Fruit fly (Drosophila melanogaster) whole organism, embryonic: ENCODE results near the gene RPA1.
A peak's percentile ranks its signal among the peaks of the same experiment; 100 is the strongest.

Experiments used
- Adf1 ChIP-seq: fragments of 200-800 bp; sonication (Bioruptor generic); IDR thresholded peaks from 2 replicates; pipeline ENCODE4 v1.3.6; 2022; ENCODE audit warnings: missing biosample characterization, missing genetic modification characterization
- Atf-2 ChIP-seq: fragments of 200-800 bp; sonication (Bioruptor generic); optimal IDR thresholded peaks from 2 replicates; lab custom pipeline; 2016; ENCODE audit warnings: missing biosample characterization, missing genetic modification characterization
- CG10462 ChIP-seq: fragments of 200-800 bp; sonication (Bioruptor generic); optimal IDR thresholded peaks from 2 replicates; lab custom pipeline; 2016; ENCODE audit warnings: missing biosample characterization, missing genetic modification characterization
- CG11696 ChIP-seq: fragments of 200-800 bp; sonication (Bioruptor generic); IDR thresholded peaks from 2 replicates; pipeline ENCODE4 v1.3.6; 2022; ENCODE audit warnings: missing biosample characterization, missing genetic modification characterization
- CG12391 ChIP-seq: fragments of 200-800 bp; sonication (Bioruptor generic); optimal IDR thresholded peaks from 3 replicates; lab custom pipeline; 2018; ENCODE audit warnings: missing biosample characterization, mild to moderate bottlenecking, missing genetic modification characterization, moderate library complexity
- CG12744 ChIP-seq: fragments of 200-800 bp; sonication (Bioruptor generic); optimal IDR thresholded peaks from 2 replicates; lab custom pipeline; 2016; ENCODE audit warnings: missing biosample characterization, missing genetic modification characterization
- CG14860 ChIP-seq: fragments of 200-800 bp; sonication (Bioruptor generic); IDR thresholded peaks from 3 replicates; pipeline ENCODE4 v1.3.6; 2022; ENCODE audit warnings: missing biosample characterization, missing genetic modification characterization; ENCODE audit not compliant: partially characterized antibody
- CG1647 ChIP-seq: fragments of 200-800 bp; sonication (Bioruptor generic); optimal IDR thresholded peaks from 3 replicates; lab custom pipeline; 2016; ENCODE audit warnings: missing biosample characterization, missing genetic modification characterization
- CG18011 ChIP-seq: fragments of 200-800 bp; sonication (Bioruptor generic); optimal IDR thresholded peaks from 2 replicates; lab custom pipeline; 2017; ENCODE audit warnings: missing biosample characterization, missing genetic modification characterization, mild to moderate bottlenecking, moderate library complexity, missing genotype
- CG18476 ChIP-seq: fragments of 200-800 bp; sonication (Bioruptor generic); optimal IDR thresholded peaks from 2 replicates; lab custom pipeline; 2016; ENCODE audit warnings: missing biosample characterization, mild to moderate bottlenecking, missing genetic modification characterization
- CG2129 ChIP-seq: fragments of 200-800 bp; sonication (Bioruptor generic); IDR thresholded peaks from 2 replicates; pipeline ENCODE4 v1.3.6; 2022; ENCODE audit warnings: missing biosample characterization, missing genetic modification characterization; ENCODE audit not compliant: partially characterized antibody
- CG31224 ChIP-seq: fragments of 200-800 bp; sonication (Bioruptor generic); IDR thresholded peaks from 2 replicates; pipeline ENCODE4 v1.3.6; 2022; ENCODE audit warnings: missing biosample characterization, missing genetic modification characterization
- CG31365 ChIP-seq: fragments of 200-800 bp; sonication (Bioruptor generic); optimal IDR thresholded peaks from 2 replicates; lab custom pipeline; 2018; ENCODE audit warnings: missing biosample characterization, mild to moderate bottlenecking, missing genetic modification characterization
- CG4617 ChIP-seq: fragments of 200-800 bp; sonication (Bioruptor generic); optimal IDR thresholded peaks from 3 replicates; lab custom pipeline; 2016; ENCODE audit warnings: missing biosample characterization, missing genetic modification characterization, borderline replicate concordance
- CG7928 ChIP-seq: fragments of 200-800 bp; sonication (Bioruptor generic); optimal IDR thresholded peaks from 2 replicates; lab custom pipeline; 2017; ENCODE audit warnings: missing biosample characterization, mild to moderate bottlenecking, missing genetic modification characterization
- CG9932 ChIP-seq: fragments of 200-800 bp; sonication (Bioruptor generic); IDR thresholded peaks from 2 replicates; pipeline ENCODE4 v1.3.6; 2022; ENCODE audit warnings: missing biosample characterization, missing genetic modification characterization
- CHES-1-like ChIP-seq: fragments of 200-800 bp; sonication (Bioruptor generic); optimal IDR thresholded peaks from 2 replicates; lab custom pipeline; 2016; ENCODE audit warnings: missing biosample characterization, missing genetic modification characterization
- CkIIα-i1 ChIP-seq: fragments of 200-800 bp; sonication (Bioruptor generic); IDR thresholded peaks from 2 replicates; pipeline ENCODE4 v1.3.6; 2022; ENCODE audit warnings: missing biosample characterization, missing genetic modification characterization
- Dip2 ChIP-seq: fragments of 200-800 bp; sonication (Bioruptor generic); IDR thresholded peaks from 2 replicates; pipeline ENCODE4 v1.3.6; 2022; ENCODE audit warnings: missing biosample characterization, missing genetic modification characterization
- Fer1 ChIP-seq: fragments of 200-800 bp; sonication (Bioruptor generic); optimal IDR thresholded peaks from 2 replicates; lab custom pipeline; 2017; ENCODE audit warnings: missing biosample characterization, mild to moderate bottlenecking, missing genetic modification characterization
- GATAe ChIP-seq: fragments of 200-800 bp; sonication (Bioruptor generic); conservative IDR thresholded peaks from 2 replicates; pipeline ENCODE4 v1.3.6; 2022; ENCODE audit warnings: missing biosample characterization, missing genetic modification characterization
- Hr78 ChIP-seq, 2 experiments: fragments of 200-800 bp in 1 of 2; fragments of >200 bp in 1 of 2; sonication (Bioruptor generic) in 1 of 2; optimal IDR thresholded peaks; 2 replicates each; lab custom pipeline; 2017 to 2019; ENCODE audit warnings: missing biosample characterization in 2 of 2, missing genetic modification characterization in 2 of 2, mild to moderate bottlenecking in 1 of 2, moderate library complexity in 1 of 2
- Mad ChIP-seq: fragments of 200-800 bp; sonication (Bioruptor generic); optimal IDR thresholded peaks from 2 replicates; lab custom pipeline; 2016; ENCODE audit warnings: missing biosample characterization, missing genetic modification characterization
- Rfx ChIP-seq: fragments of 200-800 bp; sonication (Bioruptor generic); IDR thresholded peaks from 2 replicates; pipeline ENCODE4 v1.3.6; 2022; ENCODE audit warnings: missing biosample characterization, missing genetic modification characterization
- Rx ChIP-seq: fragments of 200-800 bp; sonication (Bioruptor generic); IDR thresholded peaks from 2 replicates; pipeline ENCODE4 v1.3.6; 2022; ENCODE audit warnings: missing biosample characterization, missing genetic modification characterization
- Sox102F ChIP-seq: fragments of 200-800 bp; sonication (Bioruptor generic); optimal IDR thresholded peaks from 2 replicates; lab custom pipeline; 2018; ENCODE audit warnings: missing biosample characterization, mild to moderate bottlenecking, missing genetic modification characterization, moderate library complexity
- Ssrp ChIP-seq: fragments of 200-800 bp; sonication (Bioruptor generic); optimal IDR thresholded peaks from 2 replicates; lab custom pipeline; 2018; ENCODE audit warnings: missing biosample characterization, mild to moderate bottlenecking, missing genetic modification characterization, moderate library complexity
- Trl ChIP-seq, 3 experiments: fragments of >200 bp in 2 of 3; fragments of 200-800 bp in 1 of 3; sonication (Bioruptor generic) in 1 of 3; optimal IDR thresholded peaks; 2 replicates in 1 of 3; 3 replicates in 2 of 3; lab custom pipeline; 2016 to 2017; ENCODE audit warnings: missing biosample characterization in 1 of 3, missing genetic modification characterization in 1 of 3
- Usf ChIP-seq: fragments of 200-800 bp; sonication (Bioruptor generic); optimal IDR thresholded peaks from 2 replicates; lab custom pipeline; 2017; ENCODE audit warnings: missing genotype, missing biosample characterization, missing genetic modification characterization
- abd-A ChIP-seq: fragments of 200-800 bp; sonication (Bioruptor generic); optimal IDR thresholded peaks from 3 replicates; lab custom pipeline; 2019; ENCODE audit warnings: missing biosample characterization, mild to moderate bottlenecking, missing genetic modification characterization, moderate library complexity
- al ChIP-seq: fragments of 200-800 bp; sonication (Bioruptor generic); IDR thresholded peaks from 2 replicates; pipeline ENCODE4 v1.3.6; 2022; ENCODE audit warnings: missing biosample characterization, missing genetic modification characterization
- caup ChIP-seq: fragments of 200-800 bp; sonication (Bioruptor generic); optimal IDR thresholded peaks from 3 replicates; lab custom pipeline; 2017; ENCODE audit warnings: missing biosample characterization, mild to moderate bottlenecking, missing genetic modification characterization, moderate library complexity; ENCODE audit not compliant: severe bottlenecking
- crol ChIP-seq: fragments of 200-800 bp; sonication (Bioruptor generic); IDR thresholded peaks from 2 replicates; pipeline ENCODE4 v1.3.6; 2022; ENCODE audit warnings: missing biosample characterization, missing genetic modification characterization
- dan ChIP-seq: fragments of 200-800 bp; sonication (Bioruptor generic); IDR thresholded peaks from 2 replicates; pipeline ENCODE4 v1.3.6; 2022; ENCODE audit warnings: missing biosample characterization, missing genetic modification characterization
- dimm ChIP-seq: fragments of 200-800 bp; sonication (Bioruptor generic); IDR thresholded peaks from 2 replicates; pipeline ENCODE4 v1.3.6; 2022; ENCODE audit warnings: missing biosample characterization, missing genetic modification characterization
- dysf ChIP-seq: fragments of 200-800 bp; sonication (Bioruptor generic); IDR thresholded peaks from 3 replicates; pipeline ENCODE4 v1.3.6; 2022; ENCODE audit warnings: missing biosample characterization, missing genetic modification characterization
- en ChIP-seq: fragments of 200-800 bp; sonication (Bioruptor generic); optimal IDR thresholded peaks from 2 replicates; lab custom pipeline; 2016; ENCODE audit warnings: missing biosample characterization, missing genetic modification characterization
- eyg ChIP-seq: fragments of 200-800 bp; sonication (Bioruptor generic); optimal IDR thresholded peaks from 3 replicates; lab custom pipeline; 2016; ENCODE audit warnings: missing biosample characterization, missing genetic modification characterization
- grn ChIP-seq: fragments of 200-800 bp; sonication (Bioruptor generic); optimal IDR thresholded peaks from 3 replicates; lab custom pipeline; 2017; ENCODE audit warnings: missing biosample characterization, missing genetic modification characterization
- gsb-n ChIP-seq: fragments of 200-800 bp; sonication (Bioruptor generic); optimal IDR thresholded peaks from 3 replicates; lab custom pipeline; 2018; ENCODE audit warnings: missing biosample characterization, mild to moderate bottlenecking, missing genetic modification characterization
- h ChIP-seq: fragments of >200 bp; optimal IDR thresholded peaks from 2 replicates; lab custom pipeline; 2017
- hb ChIP-seq: fragments of 200-800 bp; sonication (Bioruptor generic); IDR thresholded peaks from 3 replicates; pipeline ENCODE4 v1.3.6; 2022; ENCODE audit warnings: missing biosample characterization, missing genetic modification characterization; ENCODE audit not compliant: partially characterized antibody
- inv ChIP-seq: fragments of 200-800 bp; sonication (Bioruptor generic); IDR thresholded peaks from 2 replicates; pipeline ENCODE4 v1.3.6; 2022; ENCODE audit warnings: missing biosample characterization, missing genetic modification characterization; ENCODE audit not compliant: partially characterized antibody
- lbe ChIP-seq: fragments of 200-800 bp; sonication (Bioruptor generic); optimal IDR thresholded peaks from 2 replicates; lab custom pipeline; 2016; ENCODE audit warnings: missing biosample characterization, mild to moderate bottlenecking, missing genetic modification characterization
- nau ChIP-seq: fragments of 200-800 bp; sonication (Bioruptor generic); optimal IDR thresholded peaks from 3 replicates; lab custom pipeline; 2017; ENCODE audit warnings: missing biosample characterization, mild to moderate bottlenecking, missing genetic modification characterization, missing genetic modification reagents
- nerfin-1 ChIP-seq: fragments of 200-800 bp; sonication (Bioruptor generic); optimal IDR thresholded peaks from 3 replicates; lab custom pipeline; 2019; ENCODE audit warnings: missing biosample characterization, mild to moderate bottlenecking, missing genetic modification characterization, moderate library complexity
- ranshi ChIP-seq: fragments of 200-800 bp; sonication (Bioruptor generic); IDR thresholded peaks from 2 replicates; pipeline ENCODE4 v1.3.6; 2022; ENCODE audit warnings: missing biosample characterization, missing genetic modification characterization
- run ChIP-seq: fragments of 200-800 bp; sonication (Bioruptor generic); optimal IDR thresholded peaks from 3 replicates; lab custom pipeline; 2018; ENCODE audit warnings: missing biosample characterization, mild to moderate bottlenecking, missing genetic modification characterization
- sisA ChIP-seq: fragments of 200-800 bp; sonication (Bioruptor generic); IDR thresholded peaks from 2 replicates; pipeline ENCODE4 v1.3.6; 2022; ENCODE audit warnings: missing biosample characterization, missing genetic modification characterization
- stc ChIP-seq: fragments of 200-800 bp; sonication (Bioruptor generic); IDR thresholded peaks from 2 replicates; pipeline ENCODE4 v1.3.6; 2022; ENCODE audit warnings: missing biosample characterization, missing genetic modification characterization
- vnd ChIP-seq: fragments of 200-800 bp; sonication (Bioruptor generic); IDR thresholded peaks from 3 replicates; pipeline ENCODE4 v1.3.6; 2022; ENCODE audit warnings: missing biosample characterization, missing genetic modification characterization; ENCODE audit not compliant: partially characterized antibody

RPA1 gene

DNA sequence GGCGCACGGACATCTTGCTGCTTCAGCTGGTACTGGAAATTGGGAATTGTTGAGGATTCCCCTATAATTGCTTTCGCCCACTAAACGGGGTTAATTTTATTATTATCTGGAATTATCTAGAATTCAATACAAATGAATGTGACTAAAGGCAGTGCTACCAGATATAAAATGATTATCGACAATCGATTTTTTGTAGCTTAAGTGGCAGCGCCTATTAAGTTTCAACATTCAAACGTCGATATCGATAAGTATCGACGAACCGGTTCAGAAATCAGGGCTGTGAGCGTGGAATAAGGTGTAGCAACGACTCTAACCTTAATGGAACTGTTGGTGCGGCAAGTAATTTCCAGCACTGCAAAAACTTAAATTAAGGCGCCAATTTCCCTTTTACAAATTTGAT lies 40.9 kb upstream of the RPA1 start, which contains the start of gene Sgt1 (continued):
- no peak for TF ChIP-seq Hr78 (GFP tag; optimal IDR thresholded peaks at IDR 0.05; lab: Kevin White, UChicago)
- no peak for TF ChIP-seq Ssrp (tag; lab: Kevin White, UChicago)
- TF ChIP-seq CG31224 (GFP tag; lab: Robert Waterston, UW), result no peak
- TF ChIP-seq CG12391 (tag; lab: Kevin White, UChicago), result peak; percentile 46
- TF ChIP-seq CkIIα-i1, result no peak
- TF ChIP-seq eyg (GFP tag; lab: Kevin White, UChicago), result no peak
- no peak for TF ChIP-seq dysf (GFP tag; lab: Robert Waterston, UW)
- TF ChIP-seq inv (GFP tag; lab: Robert Waterston, UW), result peak; percentile 67
- TF ChIP-seq nerfin-1 (tag; lab: Kevin White, UChicago), result no peak
- peak; percentile 84 for TF ChIP-seq CG14860 (GFP tag; lab: Robert Waterston, UW)
- no peak for TF ChIP-seq sisA
- peak; percentile 34 for TF ChIP-seq Mad (GFP tag; lab: Kevin White, UChicago)
- TF ChIP-seq Trl (optimal IDR thresholded peaks at IDR 0.05; lab: Kevin White, UChicago), result no peak
- TF ChIP-seq Trl (GFP tag; optimal IDR thresholded peaks at IDR 0.05; lab: Kevin White, UChicago), result peak; percentile 63
- no peak for TF ChIP-seq CG1647 (GFP tag; lab: Kevin White, UChicago)
- TF ChIP-seq Rx (GFP tag; lab: Robert Waterston, UW), result no peak
- peak; percentile 72 for TF ChIP-seq vnd (GFP tag; lab: Robert Waterston, UW)
- TF ChIP-seq Usf, result no peak
- TF ChIP-seq stc, result no peak
- no peak for TF ChIP-seq Atf-2 (GFP tag; lab: Kevin White, UChicago)
- TF ChIP-seq nau (GFP tag; lab: Kevin White, UChicago), result no peak
- TF ChIP-seq en (GFP tag; lab: Kevin White, UChicago), result no peak
- TF ChIP-seq CG31365 (tag; lab: Kevin White, UChicago), result no peak
- TF ChIP-seq dan, result no peak
- no peak for TF ChIP-seq grn (GFP tag; lab: Kevin White, UChicago)
- no peak for TF ChIP-seq CG10462 (GFP tag; lab: Kevin White, UChicago)
- TF ChIP-seq lbe (GFP tag; lab: Kevin White, UChicago), result no peak
- no peak for TF ChIP-seq Adf1 (GFP tag; lab: Robert Waterston, UW)
- no peak for TF ChIP-seq CG11696 (GFP tag; lab: Robert Waterston, UW)
- TF ChIP-seq caup, result peak; percentile 16
- TF ChIP-seq CG12744 (GFP tag; lab: Kevin White, UChicago), result peak; percentile 11
- TF ChIP-seq GATAe (GFP tag; lab: Robert Waterston, UW), result no peak
- TF ChIP-seq CG18476 (GFP tag; lab: Kevin White, UChicago), result no peak
- no peak for TF ChIP-seq h (lab: Kevin White, UChicago)
- peak; percentile 21 for TF ChIP-seq Fer1
- TF ChIP-seq Sox102F (GFP tag; lab: Kevin White, UChicago), result no peak
- peak; percentile 47 for TF ChIP-seq CHES-1-like (GFP tag; lab: Kevin White, UChicago)
- TF ChIP-seq CG7928 (GFP tag; lab: Kevin White, UChicago), result peak; percentile 94
- no peak for TF ChIP-seq Dip2 (GFP tag; lab: Robert Waterston, UW)
- TF ChIP-seq al (GFP tag; lab: Robert Waterston, UW), result no peak
- TF ChIP-seq dimm (GFP tag; lab: Robert Waterston, UW), result no peak
- no peak for TF ChIP-seq crol (GFP tag; lab: Robert Waterston, UW)
- TF ChIP-seq Rfx, result peak; percentile 74
- TF ChIP-seq hb (GFP tag; lab: Robert Waterston, UW), result peak; percentile 80
- peak; percentile 33; the same call in 1 of the 2 replicates for TF ChIP-seq CG2129 (GFP tag; lab: Robert Waterston, UW)
- no peak for TF ChIP-seq CG18011 (GFP tag; lab: Kevin White, UChicago)
- no peak for TF ChIP-seq run (tag; lab: Kevin White, UChicago)
- TF ChIP-seq CG9932 (GFP tag; lab: Robert Waterston, UW), result peak; percentile 78
- peak; percentile 83 for TF ChIP-seq CG4617 (GFP tag; lab: Kevin White, UChicago)
- TF ChIP-seq gsb-n (tag; lab: Kevin White, UChicago), result no peak
- no peak for TF ChIP-seq ranshi (GFP tag; lab: Robert Waterston, UW)
- TF ChIP-seq abd-A (tag; lab: Kevin White, UChicago), result no peak
